Fruit fly (Drosophila melanogaster) whole organism, embryonic: ENCODE measurements around the gene Arl5.
A peak's percentile ranks its signal among the peaks of the same experiment; 100 is the strongest.

Experiments
- CG10321 ChIP-seq: fragments of 200-800 bp; sonication (Bioruptor generic); IDR thresholded peaks from 2 replicates; pipeline ENCODE4 v1.3.6; 2022; ENCODE audit warnings: missing biosample characterization, missing genetic modification characterization
- CG10543 ChIP-seq: fragments of 200-800 bp; sonication (Bioruptor generic); optimal IDR thresholded peaks from 3 replicates; lab custom pipeline; 2017; ENCODE audit warnings: missing biosample characterization, mild to moderate bottlenecking, missing genetic modification characterization, moderate library complexity
- CG12299 ChIP-seq: fragments of 200-800 bp; sonication (Bioruptor generic); optimal IDR thresholded peaks from 2 replicates; lab custom pipeline; 2018; ENCODE audit warnings: missing biosample characterization, mild to moderate bottlenecking, missing genetic modification characterization
- CG12769 ChIP-seq: fragments of 200-800 bp; sonication (Bioruptor generic); optimal IDR thresholded peaks from 2 replicates; lab custom pipeline; 2019; ENCODE audit warnings: missing biosample characterization, mild to moderate bottlenecking, missing genetic modification characterization, moderate library complexity
- CG13894 ChIP-seq: fragments of 200-800 bp; sonication (Bioruptor generic); optimal IDR thresholded peaks from 3 replicates; lab custom pipeline; 2018; ENCODE audit warnings: missing biosample characterization, mild to moderate bottlenecking, missing genetic modification characterization, moderate library complexity
- CG14965 ChIP-seq: fragments of 200-800 bp; sonication (Bioruptor generic); optimal IDR thresholded peaks from 2 replicates; lab custom pipeline; 2016; ENCODE audit warnings: missing biosample characterization, missing genetic modification characterization, borderline replicate concordance
- CG15011 ChIP-seq: fragments of 200-800 bp; sonication (Bioruptor generic); optimal IDR thresholded peaks from 3 replicates; lab custom pipeline; 2018; ENCODE audit warnings: missing biosample characterization, mild to moderate bottlenecking, missing genetic modification characterization
- CG15601 ChIP-seq: fragments of 200-800 bp; sonication (Bioruptor generic); optimal IDR thresholded peaks from 3 replicates; lab custom pipeline; 2019; ENCODE audit warnings: missing biosample characterization, mild to moderate bottlenecking, missing genetic modification characterization, moderate library complexity
- CG16813 ChIP-seq: fragments of 200-800 bp; sonication (Bioruptor generic); IDR thresholded peaks from 3 replicates; pipeline ENCODE4 v1.3.6; 2022; ENCODE audit warnings: missing biosample characterization, missing genetic modification characterization; ENCODE audit not compliant: partially characterized antibody
- CG17186 ChIP-seq: fragments of 200-800 bp; sonication (Bioruptor generic); optimal IDR thresholded peaks from 3 replicates; lab custom pipeline; 2017; ENCODE audit warnings: missing biosample characterization, missing genetic modification reagents, missing genetic modification characterization
- CG17359 ChIP-seq: fragments of 200-800 bp; sonication (Bioruptor generic); optimal IDR thresholded peaks from 3 replicates; lab custom pipeline; 2018; ENCODE audit warnings: missing biosample characterization, mild to moderate bottlenecking, missing genetic modification characterization, moderate library complexity
- CG17361 ChIP-seq: fragments of 200-800 bp; sonication (Bioruptor generic); IDR thresholded peaks from 3 replicates; pipeline ENCODE4 v1.3.6; 2022; ENCODE audit warnings: missing biosample characterization, missing genetic modification characterization
- CG17568 ChIP-seq: fragments of 200-800 bp; sonication (Bioruptor generic); optimal IDR thresholded peaks from 2 replicates; lab custom pipeline; 2018; ENCODE audit warnings: missing biosample characterization, mild to moderate bottlenecking, missing genetic modification characterization, moderate library complexity
- CG17802 ChIP-seq: fragments of 200-800 bp; sonication (Bioruptor generic); optimal IDR thresholded peaks from 2 replicates; lab custom pipeline; 2018; ENCODE audit warnings: missing biosample characterization, mild to moderate bottlenecking, missing genetic modification characterization, moderate library complexity
- CG2678 ChIP-seq: fragments of 200-800 bp; sonication (Bioruptor generic); optimal IDR thresholded peaks from 3 replicates; lab custom pipeline; 2019; ENCODE audit warnings: missing biosample characterization, mild to moderate bottlenecking, missing genetic modification characterization, moderate library complexity
- CG32532 ChIP-seq: fragments of 200-800 bp; sonication (Bioruptor generic); IDR thresholded peaks from 2 replicates; pipeline ENCODE4 v1.3.6; 2022; ENCODE audit warnings: missing biosample characterization, missing genetic modification characterization
- CG32767 ChIP-seq: fragments of 200-800 bp; sonication (Bioruptor generic); IDR thresholded peaks from 2 replicates; pipeline ENCODE4 v1.3.6; 2022; ENCODE audit warnings: missing biosample characterization, missing genetic modification characterization
- CG4424 ChIP-seq: fragments of 200-800 bp; sonication (Bioruptor generic); optimal IDR thresholded peaks from 3 replicates; lab custom pipeline; 2016; ENCODE audit warnings: missing biosample characterization, missing genetic modification characterization
- CG7271 ChIP-seq: fragments of 200-800 bp; sonication (Bioruptor generic); optimal IDR thresholded peaks from 2 replicates; lab custom pipeline; 2018; ENCODE audit warnings: missing biosample characterization, mild to moderate bottlenecking, missing genetic modification characterization, moderate library complexity
- CG7928 ChIP-seq: fragments of 200-800 bp; sonication (Bioruptor generic); optimal IDR thresholded peaks from 2 replicates; lab custom pipeline; 2017; ENCODE audit warnings: missing biosample characterization, mild to moderate bottlenecking, missing genetic modification characterization
- CG7963 ChIP-seq: fragments of 200-800 bp; sonication (Bioruptor generic); IDR thresholded peaks from 3 replicates; pipeline ENCODE4 v1.3.6; 2022; ENCODE audit warnings: missing biosample characterization, missing genetic modification characterization; ENCODE audit not compliant: partially characterized antibody
- CG9817 ChIP-seq: fragments of 200-800 bp; sonication (Bioruptor generic); optimal IDR thresholded peaks from 2 replicates; lab custom pipeline; 2018; ENCODE audit warnings: missing biosample characterization, mild to moderate bottlenecking, missing genetic modification characterization, moderate library complexity
- Chrac-16 ChIP-seq: fragments of 200-800 bp; sonication (Bioruptor generic); optimal IDR thresholded peaks from 3 replicates; lab custom pipeline; 2016; ENCODE audit warnings: missing biosample characterization, missing genetic modification characterization
- D19B ChIP-seq: fragments of 200-800 bp; sonication (Bioruptor generic); optimal IDR thresholded peaks from 2 replicates; lab custom pipeline; 2017; ENCODE audit warnings: missing biosample characterization, mild to moderate bottlenecking, missing genetic modification characterization
- Dad ChIP-seq: fragments of 200-800 bp; sonication (Bioruptor generic); optimal IDR thresholded peaks from 3 replicates; lab custom pipeline; 2016; ENCODE audit warnings: missing biosample characterization, missing genetic modification characterization
- ERR ChIP-seq: fragments of 200-800 bp; sonication (Bioruptor generic); optimal IDR thresholded peaks from 2 replicates; lab custom pipeline; 2016; ENCODE audit warnings: missing biosample characterization, missing genetic modification characterization
- Gsc ChIP-seq: fragments of 200-800 bp; sonication (Bioruptor generic); IDR thresholded peaks from 2 replicates; pipeline ENCODE4 v1.3.6; 2022; ENCODE audit warnings: missing biosample characterization, missing genetic modification characterization
- HLHmδ ChIP-seq: fragments of 200-800 bp; sonication (Bioruptor generic); optimal IDR thresholded peaks from 2 replicates; lab custom pipeline; 2018; ENCODE audit warnings: missing biosample characterization, mild to moderate bottlenecking, missing genetic modification characterization, moderate library complexity
- NC2α ChIP-seq: fragments of 200-800 bp; sonication (Bioruptor generic); optimal IDR thresholded peaks from 2 replicates; lab custom pipeline; 2016; ENCODE audit warnings: missing biosample characterization, missing genetic modification characterization
- NFAT ChIP-seq: fragments of 200-800 bp; sonication (Bioruptor generic); IDR thresholded peaks from 2 replicates; pipeline ENCODE4 v1.3.6; 2022; ENCODE audit warnings: missing biosample characterization, missing genetic modification characterization
- Nf-YA ChIP-seq: fragments of 200-800 bp; sonication (Bioruptor generic); IDR thresholded peaks from 2 replicates; pipeline ENCODE4 v1.3.6; 2022; ENCODE audit warnings: missing biosample characterization, missing genetic modification characterization
- Ravus ChIP-seq: fragments of 200-800 bp; sonication (Bioruptor generic); IDR thresholded peaks from 2 replicates; pipeline ENCODE4 v1.3.6; 2022; ENCODE audit warnings: missing biosample characterization, missing genetic modification characterization
- Xbp1 ChIP-seq: fragments of 200-800 bp; sonication (Bioruptor generic); optimal IDR thresholded peaks from 3 replicates; lab custom pipeline; 2016; ENCODE audit warnings: missing biosample characterization, mild to moderate bottlenecking, missing genetic modification characterization
- br ChIP-seq: fragments of >200 bp; optimal IDR thresholded peaks from 2 replicates; lab custom pipeline; 2017
- croc ChIP-seq: fragments of 200-800 bp; sonication (Bioruptor generic); conservative IDR thresholded peaks from 3 replicates; pipeline ENCODE4 v1.3.6; 2022; ENCODE audit warnings: missing biosample characterization, missing genetic modification characterization
- dmrt11E ChIP-seq: fragments of 200-800 bp; sonication (Bioruptor generic); optimal IDR thresholded peaks from 3 replicates; lab custom pipeline; 2018; ENCODE audit warnings: missing biosample characterization, mild to moderate bottlenecking, missing genetic modification characterization, moderate library complexity
- en ChIP-seq: fragments of 200-800 bp; sonication (Bioruptor generic); optimal IDR thresholded peaks from 2 replicates; lab custom pipeline; 2016; ENCODE audit warnings: missing biosample characterization, missing genetic modification characterization
- fd64A ChIP-seq: fragments of 200-800 bp; sonication (Bioruptor generic); optimal IDR thresholded peaks from 3 replicates; lab custom pipeline; 2018; ENCODE audit warnings: missing biosample characterization, mild to moderate bottlenecking, missing genetic modification characterization
- ftz-f1 ChIP-seq: fragments of 200-800 bp; sonication (Bioruptor generic); optimal IDR thresholded peaks from 2 replicates; lab custom pipeline; 2016; ENCODE audit warnings: missing biosample characterization, missing genetic modification characterization
- fu2 ChIP-seq: fragments of 200-800 bp; sonication (Bioruptor generic); optimal IDR thresholded peaks from 2 replicates; lab custom pipeline; 2016; ENCODE audit warnings: missing biosample characterization, missing genetic modification characterization
- h ChIP-seq: fragments of >200 bp; optimal IDR thresholded peaks from 2 replicates; lab custom pipeline; 2017
- ind ChIP-seq: fragments of 200-800 bp; sonication (Bioruptor generic); optimal IDR thresholded peaks from 3 replicates; lab custom pipeline; 2016; ENCODE audit warnings: missing biosample characterization, missing genetic modification characterization
- jing ChIP-seq: fragments of 200-800 bp; sonication (Bioruptor generic); optimal IDR thresholded peaks from 2 replicates; lab custom pipeline; 2018; ENCODE audit warnings: missing biosample characterization, mild to moderate bottlenecking, missing genetic modification characterization
- org-1 ChIP-seq: fragments of 200-800 bp; sonication (Bioruptor generic); optimal IDR thresholded peaks from 2 replicates; lab custom pipeline; 2017; ENCODE audit warnings: missing biosample characterization, missing genetic modification characterization
- peb ChIP-seq: fragments of 200-800 bp; sonication (Bioruptor generic); IDR thresholded peaks from 2 replicates; pipeline ENCODE4 v1.3.6; 2022; ENCODE audit warnings: missing biosample characterization, missing genetic modification characterization
- salm ChIP-seq: fragments of 200-800 bp; sonication (Bioruptor generic); optimal IDR thresholded peaks from 2 replicates; lab custom pipeline; 2018; ENCODE audit warnings: missing biosample characterization, mild to moderate bottlenecking, missing genetic modification characterization
- sim ChIP-seq: fragments of 200-800 bp; sonication (Bioruptor generic); IDR thresholded peaks from 2 replicates; pipeline ENCODE4 v1.3.6; 2022; ENCODE audit warnings: missing biosample characterization, missing genetic modification characterization
- trem ChIP-seq: fragments of 200-800 bp; optimal IDR thresholded peaks from 3 replicates; lab custom pipeline; 2019; ENCODE audit warnings: missing biosample characterization, mild to moderate bottlenecking, missing genetic modification characterization, moderate library complexity
- wek ChIP-seq: fragments of 200-800 bp; sonication (Bioruptor generic); optimal IDR thresholded peaks from 3 replicates; lab custom pipeline; 2018; ENCODE audit warnings: missing biosample characterization, mild to moderate bottlenecking, missing genetic modification characterization, moderate library complexity
- zfh1 ChIP-seq: fragments of 200-800 bp; sonication (Bioruptor generic); IDR thresholded peaks from 3 replicates; pipeline ENCODE4 v1.3.6; 2022; ENCODE audit warnings: missing biosample characterization, missing genetic modification characterization

Arl5 gene

dm6 chr3L:8340264-8341095 is 40.8 kb upstream of the Arl5 start, which contains the start of the genes Prim1 and CG7083 (continued):
- TF ChIP-seq trem (tag; lab: Kevin White, UChicago), result peak; percentile 63
- TF ChIP-seq CG9817, result peak; percentile 43
- TF ChIP-seq CG15601, result peak; percentile 34
- TF ChIP-seq h (lab: Kevin White, UChicago), result no peak
- peak; percentile 32 for TF ChIP-seq fu2 (GFP tag; lab: Kevin White, UChicago)
- TF ChIP-seq NC2α, result no peak
- no peak for TF ChIP-seq CG32767 (GFP tag; lab: Robert Waterston, UW)
- TF ChIP-seq Chrac-16 (GFP tag; lab: Kevin White, UChicago), result peak; percentile 55
- peak; percentile 51 for TF ChIP-seq CG12299 (tag; lab: Kevin White, UChicago)
- TF ChIP-seq ftz-f1 (GFP tag; lab: Kevin White, UChicago), result peak; percentile 0
- TF ChIP-seq CG13894 (tag; lab: Kevin White, UChicago), result no peak
- no peak for TF ChIP-seq CG12769 (tag; lab: Kevin White, UChicago)
- peak; percentile 48 for TF ChIP-seq ERR (GFP tag; lab: Kevin White, UChicago)
- peak; percentile 58; the same call in 1 of the 2 replicates for TF ChIP-seq CG32532
- TF ChIP-seq CG17186 (GFP tag; lab: Kevin White, UChicago), result peak; percentile 81
- TF ChIP-seq jing (GFP tag; lab: Kevin White, UChicago), result no peak
- TF ChIP-seq zfh1 (GFP tag; lab: Robert Waterston, UW), result peak; percentile 63; the same call in 1 of the 3 replicates
- TF ChIP-seq org-1, result no peak
- no peak for TF ChIP-seq fd64A
- no peak for TF ChIP-seq Nf-YA (GFP tag; lab: Robert Waterston, UW)
- peak; percentile 47 for TF ChIP-seq dmrt11E (tag; lab: Kevin White, UChicago)
- no peak for TF ChIP-seq sim (GFP tag; lab: Robert Waterston, UW)
- no peak for TF ChIP-seq CG17568
- peak; percentile 20 for TF ChIP-seq salm (tag; lab: Kevin White, UChicago)
- TF ChIP-seq CG17361 (GFP tag; lab: Robert Waterston, UW), result peak; percentile 60; the same call in 2 of the 3 replicates
- peak; percentile 31 for TF ChIP-seq Dad
- no peak for TF ChIP-seq NFAT
- TF ChIP-seq CG7271 (tag; lab: Kevin White, UChicago), result peak; percentile 31
- TF ChIP-seq CG10321 (GFP tag; lab: Robert Waterston, UW), result no peak
- TF ChIP-seq CG7928 (GFP tag; lab: Kevin White, UChicago), result peak; percentile 10
- TF ChIP-seq CG2678 (tag; lab: Kevin White, UChicago), result no peak
- TF ChIP-seq ind (GFP tag; lab: Kevin White, UChicago), result peak; percentile 53
- no peak for TF ChIP-seq CG17802 (tag; lab: Kevin White, UChicago)
- TF ChIP-seq peb, result no peak
- no peak for TF ChIP-seq CG16813 (GFP tag; lab: Robert Waterston, UW)
- TF ChIP-seq HLHmδ (GFP tag; lab: Kevin White, UChicago), result no peak
- no peak for TF ChIP-seq CG7963 (GFP tag; lab: Robert Waterston, UW)
- TF ChIP-seq Gsc (GFP tag; lab: Robert Waterston, UW), result no peak
- TF ChIP-seq CG14965 (GFP tag; lab: Kevin White, UChicago), result no peak
- no peak for TF ChIP-seq croc
- peak; percentile 76 for TF ChIP-seq CG10543 (GFP tag; lab: Kevin White, UChicago)
- TF ChIP-seq CG4424 (GFP tag; lab: Kevin White, UChicago), result peak; percentile 64
- peak; percentile 26 for TF ChIP-seq CG17359
- no peak for TF ChIP-seq CG15011 (GFP tag; lab: Kevin White, UChicago)
- TF ChIP-seq en, result peak; percentile 32
- no peak for TF ChIP-seq D19B (GFP tag; lab: Kevin White, UChicago)
- peak; percentile 75 for TF ChIP-seq Xbp1 (GFP tag; lab: Kevin White, UChicago)
- TF ChIP-seq br, result no peak
- no peak for TF ChIP-seq Ravus (GFP tag; lab: Robert Waterston, UW)
- peak; percentile 44 for TF ChIP-seq wek (GFP tag; lab: Kevin White, UChicago)
